Worm (Caenorhabditis elegans) whole organism, midembryonic: Measurements from ENCODE around the gene npp-1.

ENCODE experiments used
- T22C8.4 ChIP-seq: fragments of 200-800 bp; sonication (Bioruptor generic); IDR thresholded peaks from 2 replicates; pipeline ENCODE4 v1.3.6; 2022; ENCODE audit warnings: missing genetic modification characterization, missing compliant biosample characterization
- cog-1 ChIP-seq: sonication (generic microtip); optimal IDR thresholded peaks from 2 replicates; lab custom pipeline; 2016; ENCODE audit warnings: missing genetic modification characterization, missing compliant biosample characterization
- flt-1 ChIP-seq: fragments of 200-800 bp; sonication (Bioruptor generic); IDR thresholded peaks from 2 replicates; pipeline ENCODE4 v1.3.6; 2022; ENCODE audit warnings: missing genetic modification characterization, missing compliant biosample characterization
- klf-2 ChIP-seq: fragments of 200-800 bp; sonication (Bioruptor generic); conservative IDR thresholded peaks from 2 replicates; pipeline ENCODE4 v1.3.6; 2022; ENCODE audit warnings: missing genetic modification reagents, missing genetic modification characterization, missing compliant biosample characterization
- med-1 ChIP-seq: sonication (generic microtip); optimal IDR thresholded peaks from 2 replicates; lab custom pipeline; 2017; ENCODE audit warnings: missing genetic modification characterization, mild to moderate bottlenecking, missing compliant biosample characterization, antibody characterized with exemption, missing genetic modification reagents; ENCODE audit not compliant: insufficient read depth
- ref-1 ChIP-seq: fragments of 200-800 bp; sonication (Bioruptor generic); conservative IDR thresholded peaks from 2 replicates; pipeline ENCODE4 v1.3.6; 2022; ENCODE audit warnings: missing genetic modification reagents, missing genetic modification characterization, missing compliant biosample characterization
- tab-1 ChIP-seq: fragments of 200-800 bp; sonication (Bioruptor generic); IDR thresholded peaks from 2 replicates; pipeline ENCODE4 v1.3.6; 2022; ENCODE audit warnings: missing genetic modification characterization, missing compliant biosample characterization
- ztf-23 ChIP-seq: fragments of 200-800 bp; sonication (Bioruptor generic); IDR thresholded peaks from 2 replicates; pipeline ENCODE4 v1.3.6; 2022; ENCODE audit warnings: missing genetic modification reagents, missing genetic modification characterization, missing compliant biosample characterization
- ztf-29 ChIP-seq: fragments of 200-800 bp; sonication (Bioruptor generic); IDR thresholded peaks from 2 replicates; pipeline ENCODE4 v1.3.6; 2022; ENCODE audit warnings: missing genetic modification reagents, missing genetic modification characterization, missing compliant biosample characterization

Gene npp-1

ce11 chrIV:9852250-9852649, 6.0 kb upstream of the npp-1 start, which contains the start of gene ssq-1:
ssq-1 (plus strand) TSS chrIV:9852550.
- no peak for TF ChIP-seq cog-1 (tag; lab: Kevin White, UChicago)

- TF ChIP-seq flt-1 (GFP tag; lab: Robert Waterston, UW) (no peak), ztf-29 (GFP tag; lab: Robert Waterston, UW) (no peak), ref-1 (no peak), ztf-23 (GFP tag; lab: Robert Waterston, UW) (no peak), klf-2 (GFP tag; lab: Robert Waterston, UW) (no peak), med-1 (GFP tag; lab: Kevin White, UChicago) (no peak), T22C8.4 (GFP tag; lab: Robert Waterston, UW) (no peak)
These were observed 5.3 kb upstream of the npp-1 start for ce11 chrIV:9852818-9853466.

ce11 chrIV:9854952-9855351, 3.3 kb upstream of the npp-1 start:
- no peak for TF ChIP-seq tab-1 (GFP tag; lab: Robert Waterston, UW)
- no peak for TF ChIP-seq cog-1 (tag; lab: Kevin White, UChicago)
- TF ChIP-seq med-1 (GFP tag; lab: Kevin White, UChicago) = no peak
- TF ChIP-seq ztf-23 (GFP tag; lab: Robert Waterston, UW) = no peak
- no peak for TF ChIP-seq flt-1 (GFP tag; lab: Robert Waterston, UW)
- no peak for TF ChIP-seq klf-2 (GFP tag; lab: Robert Waterston, UW)
- no peak for TF ChIP-seq ref-1
- TF ChIP-seq T22C8.4 (GFP tag; lab: Robert Waterston, UW) = no peak

ce11 chrIV:9855712-9856111, 2.6 kb upstream of the npp-1 start, which contains the start of gene K07F5.12:
K07F5.12 (plus strand) TSS chrIV:9856012.
- TF ChIP-seq flt-1 (GFP tag; lab: Robert Waterston, UW) (no peak), med-1 (GFP tag; lab: Kevin White, UChicago) (no peak), ztf-23 (GFP tag; lab: Robert Waterston, UW) (no peak), ztf-29 (GFP tag; lab: Robert Waterston, UW) (no peak), T22C8.4 (GFP tag; lab: Robert Waterston, UW) (no peak), ref-1 (no peak), cog-1 (tag; lab: Kevin White, UChicago) (no peak), klf-2 (GFP tag; lab: Robert Waterston, UW) (no peak), tab-1 (GFP tag; lab: Robert Waterston, UW) (no peak)

ce11 chrIV:9858970-9859369, 682 bp downstream of the npp-1 start:
- TF ChIP-seq med-1 (GFP tag; lab: Kevin White, UChicago) (no peak), klf-2 (GFP tag; lab: Robert Waterston, UW) (no peak), flt-1 (GFP tag; lab: Robert Waterston, UW) (no peak), T22C8.4 (GFP tag; lab: Robert Waterston, UW) (no peak), cog-1 (tag; lab: Kevin White, UChicago) (no peak), ref-1 (no peak), ztf-29 (GFP tag; lab: Robert Waterston, UW) (no peak), ztf-23 (GFP tag; lab: Robert Waterston, UW) (no peak), tab-1 (GFP tag; lab: Robert Waterston, UW) (no peak)

ce11 chrIV:9861921-9862320, 3.6 kb downstream of the npp-1 start, which contains the start of gene K07F5.14:
K07F5.14 (plus strand) TSS chrIV:9862221.
- no peak for TF ChIP-seq ref-1
- no peak for TF ChIP-seq tab-1 (GFP tag; lab: Robert Waterston, UW)
- no peak for TF ChIP-seq T22C8.4 (GFP tag; lab: Robert Waterston, UW)
- no peak for TF ChIP-seq cog-1 (tag; lab: Kevin White, UChicago)
- TF ChIP-seq klf-2 (GFP tag; lab: Robert Waterston, UW) = no peak
- no peak for TF ChIP-seq ztf-29 (GFP tag; lab: Robert Waterston, UW)
- no peak for TF ChIP-seq ztf-23 (GFP tag; lab: Robert Waterston, UW)
- TF ChIP-seq med-1 (GFP tag; lab: Kevin White, UChicago) = no peak
- no peak for TF ChIP-seq flt-1 (GFP tag; lab: Robert Waterston, UW)

ce11 chrIV:9863817-9864216, 5.5 kb downstream of the npp-1 start, which contains the start of gene K07F5.16:
K07F5.16 (plus strand) TSS chrIV:9864117.
- TF ChIP-seq ztf-29 (GFP tag; lab: Robert Waterston, UW) = no peak
- no peak for TF ChIP-seq ref-1
- no peak for TF ChIP-seq med-1 (GFP tag; lab: Kevin White, UChicago)
- no peak for TF ChIP-seq klf-2 (GFP tag; lab: Robert Waterston, UW)
- no peak for TF ChIP-seq cog-1 (tag; lab: Kevin White, UChicago)
- TF ChIP-seq tab-1 (GFP tag; lab: Robert Waterston, UW) = no peak
- no peak for TF ChIP-seq ztf-23 (GFP tag; lab: Robert Waterston, UW)

ce11 chrIV:9864778-9865177, 6.5 kb downstream of the npp-1 start, which contains the start of the genes K07F5.15 and K07F5.22:
K07F5.15 (plus strand) TSS chrIV:9865078.
K07F5.22 (plus strand) TSS chrIV:9865078.
- no peak for TF ChIP-seq ztf-29 (GFP tag; lab: Robert Waterston, UW)
- no peak for TF ChIP-seq tab-1 (GFP tag; lab: Robert Waterston, UW)
- no peak for TF ChIP-seq klf-2 (GFP tag; lab: Robert Waterston, UW)
- TF ChIP-seq cog-1 (tag; lab: Kevin White, UChicago) = no peak
- TF ChIP-seq T22C8.4 (GFP tag; lab: Robert Waterston, UW) = no peak
- no peak for TF ChIP-seq med-1 (GFP tag; lab: Kevin White, UChicago)
- TF ChIP-seq ztf-23 (GFP tag; lab: Robert Waterston, UW) = no peak
- TF ChIP-seq ref-1 = no peak
- TF ChIP-seq flt-1 (GFP tag; lab: Robert Waterston, UW) = no peak

- TF ChIP-seq ref-1 (no peak), ztf-23 (GFP tag; lab: Robert Waterston, UW) (no peak), klf-2 (GFP tag; lab: Robert Waterston, UW) (no peak), med-1 (GFP tag; lab: Kevin White, UChicago) (no peak), T22C8.4 (GFP tag; lab: Robert Waterston, UW) (no peak)
These were observed 8.6 kb downstream of the npp-1 start for ce11 chrIV:9866865-9867264.
